Fruit fly (Drosophila melanogaster) S2 (cell line): ENCODE data around the gene AGO3.
"Not testable (repeated sequence)": the region's sequence is repeated elsewhere in the genome, so short reads cannot be mapped to it uniquely, and the experiment has no call there.

Experiments
- CG8478 ChIP-seq: fragments of >200 bp; optimal IDR thresholded peaks from 2 replicates; lab custom pipeline; 2018
- CTCF ChIP-seq, 2 experiments: fragments of >200 bp; optimal IDR thresholded peaks; 2 replicates each; lab custom pipeline; 2018

AGO3 gene

dm6 chr3L:23554293-23554692 is at the start of gene AGO3:
AGO3 (plus strand) TSS chr3L:23554593.
- TF ChIP-seq CTCF (optimal IDR thresholded peaks at IDR 0.05; lab: Kevin White, UChicago) (no peak), CG8478 (lab: Kevin White, UChicago) (no peak)

dm6 chr3L:23555658-23556057 is 1.3 kb downstream of the AGO3 start:
- TF ChIP-seq CTCF (optimal IDR thresholded peaks at IDR 0.05; lab: Kevin White, UChicago), result no peak
- TF ChIP-seq CG8478 (lab: Kevin White, UChicago), result no peak

DNA sequence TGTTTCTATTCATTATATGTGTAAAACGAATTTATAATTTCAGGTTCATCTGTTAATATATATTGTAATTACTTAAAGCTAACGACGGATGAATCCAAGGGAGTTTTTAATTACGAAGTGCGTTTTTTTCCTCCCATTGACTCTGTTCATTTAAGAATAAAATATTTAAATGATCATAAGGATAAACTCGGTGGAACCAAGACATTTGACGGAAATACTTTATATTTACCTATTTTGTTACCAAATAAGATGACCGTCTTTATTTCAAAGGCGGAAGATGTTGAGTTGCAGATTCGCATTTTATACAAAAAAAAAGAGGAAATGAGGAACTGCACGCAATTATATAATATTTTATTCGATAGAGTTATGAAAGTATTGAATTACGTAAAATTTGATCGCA is 14.1 kb downstream of the AGO3 start:
- TF ChIP-seq CG8478 (lab: Kevin White, UChicago) (no peak), CTCF (optimal IDR thresholded peaks at IDR 0.05; lab: Kevin White, UChicago) (no peak)

dm6 chr3L:23569248-23569647 is 14.9 kb downstream of the AGO3 start:
- TF ChIP-seq CTCF (optimal IDR thresholded peaks at IDR 0.05; lab: Kevin White, UChicago) (peak; percentile 34 to 69), CG8478 (lab: Kevin White, UChicago) (no peak)

DNA sequence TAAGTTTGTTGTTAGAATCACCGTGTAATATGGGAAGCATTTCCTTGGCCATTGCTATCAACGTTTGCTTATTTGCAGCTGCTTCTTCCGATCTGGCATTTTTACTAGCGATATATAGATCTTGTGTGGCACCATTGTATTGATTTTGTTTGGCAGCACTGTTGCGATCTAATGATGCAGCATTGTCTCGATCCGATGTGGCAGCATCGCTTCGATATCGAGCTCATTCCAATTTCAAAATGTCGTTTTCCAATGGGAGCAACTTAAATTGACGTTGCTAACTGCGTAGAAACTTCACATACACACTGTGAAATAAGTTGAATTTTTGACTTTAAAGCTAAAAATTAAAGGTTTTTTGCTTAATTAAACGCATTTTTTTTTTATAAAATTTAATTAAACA is 26.2 kb downstream of the AGO3 start:
- TF ChIP-seq CG8478 (lab: Kevin White, UChicago) (no peak), CTCF (optimal IDR thresholded peaks at IDR 0.05; lab: Kevin White, UChicago) (no peak)

DNA sequence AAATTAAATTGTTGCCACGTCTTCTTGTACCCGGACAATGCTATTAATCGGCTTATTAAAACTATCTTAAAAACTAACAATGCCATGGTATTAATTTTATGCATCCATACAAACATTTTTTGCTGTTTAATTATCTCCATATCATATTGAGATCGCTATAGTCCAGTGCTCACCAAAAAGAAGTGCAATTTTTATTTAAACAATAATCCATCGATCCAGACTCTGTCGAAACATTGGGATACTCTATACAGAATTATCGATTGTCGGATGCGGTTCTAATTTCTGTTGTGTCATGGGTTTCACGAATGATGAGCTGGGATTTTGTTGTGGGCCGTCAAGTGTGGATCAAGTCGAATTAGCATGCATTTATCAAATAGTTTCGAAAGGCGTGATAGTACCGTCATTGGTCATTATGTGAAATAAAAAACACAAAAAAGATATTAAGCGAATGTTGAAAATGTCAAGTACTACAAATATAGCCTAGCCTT is 29.1 kb downstream of the AGO3 start:
- TF ChIP-seq CTCF (optimal IDR thresholded peaks at IDR 0.05; lab: Kevin White, UChicago) (no peak), CG8478 (lab: Kevin White, UChicago) (no peak)

- no peak for TF ChIP-seq CTCF (optimal IDR thresholded peaks at IDR 0.05; lab: Kevin White, UChicago)
- no peak for TF ChIP-seq CG8478 (lab: Kevin White, UChicago)
These were observed 34.9 kb downstream of the AGO3 start for dm6 chr3L:23589259-23589658.

DNA sequence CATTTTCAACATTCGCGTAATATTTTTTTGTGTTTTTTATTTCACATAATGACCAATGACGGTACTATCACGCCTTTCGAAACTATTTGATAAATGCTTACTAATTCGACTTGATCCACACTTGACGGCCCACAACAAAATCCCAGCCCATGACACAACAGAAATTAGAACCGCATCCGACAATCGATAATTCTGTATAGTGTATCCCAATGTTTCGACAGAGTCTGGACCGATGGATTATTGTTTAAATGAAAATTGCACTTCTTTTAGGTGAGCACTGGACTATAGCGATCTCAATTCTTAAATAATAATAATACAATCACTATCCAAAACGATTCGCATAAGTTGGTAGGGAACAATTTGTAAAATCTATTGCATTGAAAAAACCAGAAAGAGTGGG is 131.8 kb downstream of the AGO3 start:
- no peak for TF ChIP-seq CTCF (optimal IDR thresholded peaks at IDR 0.05; lab: Kevin White, UChicago)
- TF ChIP-seq CG8478 (lab: Kevin White, UChicago), result no peak

DNA sequence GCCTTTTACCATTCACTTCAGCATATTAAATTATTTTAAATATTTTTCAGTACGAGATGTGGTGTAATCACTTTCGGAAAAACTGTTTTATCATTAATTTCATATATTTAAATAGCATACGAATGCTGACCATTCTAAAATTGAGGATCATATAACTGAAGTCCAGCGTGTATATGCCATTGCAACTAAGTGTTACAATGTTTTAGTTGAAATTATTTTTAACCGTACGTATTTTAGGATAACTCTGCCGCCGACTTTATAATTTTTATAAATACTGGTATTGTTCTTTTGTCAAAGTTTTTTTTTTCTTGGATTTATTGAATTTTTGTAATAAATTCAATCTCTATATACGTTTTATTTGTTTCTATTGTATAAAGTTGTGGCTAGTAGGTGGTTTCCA is 135.4 kb downstream of the AGO3 start:
- TF ChIP-seq CTCF (optimal IDR thresholded peaks at IDR 0.05; lab: Kevin White, UChicago) (no peak), CG8478 (lab: Kevin White, UChicago) (no peak)

- TF ChIP-seq CTCF (optimal IDR thresholded peaks at IDR 0.05; lab: Kevin White, UChicago) (no peak), CG8478 (lab: Kevin White, UChicago) (no peak)
These were observed 160.4 kb downstream of the AGO3 start, which contains the start of gene Spf30 for dm6 chr3L:23714772-23715171. Spf30 (plus strand) TSS chr3L:23715023.

DNA sequence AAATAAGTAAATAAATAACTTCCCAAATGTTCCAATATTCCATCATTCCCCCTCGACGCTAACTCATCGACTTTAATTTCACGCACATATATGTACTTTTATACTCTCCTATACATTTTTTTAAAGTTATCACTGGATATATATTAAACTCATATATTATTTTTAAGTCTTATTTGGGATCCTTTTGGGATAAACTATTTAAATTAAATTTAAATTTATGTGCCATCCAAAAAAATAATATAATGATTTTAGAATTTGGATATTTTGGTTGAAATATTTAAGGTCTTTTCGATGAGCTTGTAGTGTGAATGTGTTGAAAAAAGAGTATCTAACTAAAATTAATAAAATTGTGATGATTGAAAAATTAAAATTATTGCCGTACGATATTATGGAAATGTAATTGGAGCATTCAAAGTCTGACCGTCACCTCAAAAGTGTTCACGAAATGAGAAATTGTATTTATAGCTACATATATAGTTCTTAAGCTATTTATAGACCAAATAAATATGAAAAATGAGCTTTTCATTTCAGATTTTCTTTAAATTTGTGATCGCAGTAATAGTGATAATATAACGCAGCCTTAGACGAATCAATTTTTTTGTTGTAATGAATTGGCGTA is 172.0 kb downstream of the AGO3 start, which contains the start of gene CG40298:
TSS of gene CG40298 (plus strand) at position 569 of the 619 bp plus-strand sequence.
- TF ChIP-seq CTCF (optimal IDR thresholded peaks at IDR 0.05; lab: Kevin White, UChicago) (no peak), CG8478 (lab: Kevin White, UChicago) (no peak)

DNA sequence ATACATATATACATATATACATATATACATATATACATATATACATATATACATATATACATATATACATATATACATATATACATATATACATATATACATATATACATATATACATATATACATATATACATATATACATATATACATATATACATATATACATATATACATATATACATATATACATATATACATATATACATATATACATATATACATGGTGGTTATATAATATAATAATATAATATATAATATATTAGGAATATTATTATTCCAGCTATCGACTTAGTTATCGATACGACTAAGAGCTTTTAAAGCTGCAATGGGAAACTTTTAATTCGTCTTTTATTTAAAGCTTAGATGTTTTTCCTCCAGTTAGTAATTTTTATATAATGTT is 183.3 kb downstream of the AGO3 start, which contains the start of gene CG17698:
TSS of gene CG17698 (plus strand) at position 301 of the 400 bp plus-strand sequence.
- TF ChIP-seq CG8478 (lab: Kevin White, UChicago); CTCF (optimal IDR thresholded peaks at IDR 0.05; lab: Kevin White, UChicago): not testable (repeated sequence)

dm6 chr3L:23738183-23738831 is 183.9 kb downstream of the AGO3 start:
- TF ChIP-seq CG8478 (lab: Kevin White, UChicago), result no peak
- no peak for TF ChIP-seq CTCF (optimal IDR thresholded peaks at IDR 0.05; lab: Kevin White, UChicago)
